Fruit fly (Drosophila melanogaster): Measurements from ENCODE around the gene fbp.

DNA sequence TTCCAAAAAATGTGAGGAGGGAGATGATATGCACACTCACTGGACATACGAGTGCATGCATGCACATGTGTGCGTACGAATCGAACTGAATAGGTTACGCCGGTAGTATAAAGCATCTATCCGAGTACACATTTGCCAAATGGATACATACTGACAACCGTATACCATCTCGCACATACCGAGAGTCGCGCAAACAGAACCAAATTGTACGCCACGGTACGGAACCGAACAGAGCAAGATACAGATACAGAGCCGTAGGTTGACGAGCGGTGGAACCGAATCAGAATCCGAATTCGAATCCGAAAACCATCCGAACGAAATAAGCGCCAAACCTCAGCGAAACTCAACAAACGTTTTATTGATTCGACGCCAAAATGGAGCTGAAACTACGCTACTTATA is 8.9 kb downstream of the fbp start:
- TF ChIP-seq CG14014 (GFP tag; IDR thresholded peaks at IDR 0.05) (no peak), CG5180 (GFP tag; optimal IDR thresholded peaks at IDR 0.05) (no peak), dysf (GFP tag; IDR thresholded peaks at IDR 0.05) (no peak), Awh (GFP tag; IDR thresholded peaks at IDR 0.05) (no peak), Spps (tag; optimal IDR thresholded peaks at IDR 0.05) (no peak), nmo (GFP tag; optimal IDR thresholded peaks at IDR 0.05) (no peak), Mes4 (GFP tag; optimal IDR thresholded peaks at IDR 0.05) (no peak), D (optimal IDR thresholded peaks at IDR 0.05) (no peak), D (GFP tag; optimal IDR thresholded peaks at IDR 0.05) (no peak), dmrt99B (tag; optimal IDR thresholded peaks at IDR 0.05) (no peak), Ptx1 (GFP tag; IDR thresholded peaks at IDR 0.05) (no peak), Nf-YA (GFP tag; IDR thresholded peaks at IDR 0.05) (no peak)
